Worm (Caenorhabditis elegans) whole organism, L4/young adult: ENCODE data around the gene D1046.18.

Experiments used
- W03F9.2 ChIP-seq: fragments of 150-350 bp; optimal IDR thresholded peaks from 2 replicates; lab custom pipeline; 2014; ENCODE audit warnings: missing biosample characterization, missing genetic modification characterization
- dao-5 ChIP-seq: sonication (generic microtip); optimal IDR thresholded peaks from 2 replicates; lab custom pipeline; 2016; ENCODE audit warnings: missing genotype, missing genetic modification characterization, moderate library complexity, missing compliant biosample characterization
- him-1 ChIP-seq: sonication (generic microtip); optimal IDR thresholded peaks from 2 replicates; lab custom pipeline; 2016; ENCODE audit warnings: missing genotype, missing genetic modification reagents, missing genetic modification characterization, missing compliant biosample characterization

D1046.18 gene

DNA sequence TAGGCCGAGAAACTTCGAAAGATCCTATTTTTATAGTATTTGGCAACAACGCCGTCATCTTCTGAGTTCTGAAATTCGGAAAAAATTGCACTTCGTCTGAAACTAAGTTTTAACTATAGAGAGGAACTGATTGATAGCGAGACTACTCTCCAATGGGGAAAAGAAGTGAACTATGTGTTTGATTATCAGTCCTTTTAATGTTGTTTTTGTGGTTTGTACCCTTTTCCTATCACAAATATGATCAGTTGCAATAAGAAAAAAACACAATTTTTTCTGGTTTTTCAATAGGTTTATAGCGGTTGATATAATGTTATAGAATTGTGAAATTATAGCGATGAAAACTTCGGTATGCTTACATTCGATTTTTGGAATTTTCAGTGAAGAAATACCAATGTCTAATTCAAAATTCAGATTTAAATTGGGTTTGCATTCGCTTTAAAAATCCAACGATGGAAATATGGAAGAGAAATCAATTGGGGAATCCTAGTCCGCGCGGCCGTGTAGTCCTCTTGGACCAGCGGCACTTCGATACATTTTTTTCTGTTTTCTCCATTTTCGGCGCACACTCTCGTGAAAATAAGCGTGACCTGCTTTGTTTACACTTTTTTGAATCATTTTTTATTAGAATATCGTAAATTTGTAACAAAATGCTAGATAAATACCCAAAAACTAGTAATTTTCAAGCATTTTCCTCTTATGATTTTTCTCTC lies 43.4 kb downstream of the D1046.18 start, which contains the start of gene C53B4.3:
C53B4.3 (minus strand) TSS at position 464 of the 710 bp plus-strand sequence.
- TF ChIP-seq dao-5 (tag; lab: Kevin White, UChicago) (no peak), W03F9.2 (peak; percentile 18), him-1 (tag; lab: Kevin White, UChicago) (peak; percentile 73)

DNA sequence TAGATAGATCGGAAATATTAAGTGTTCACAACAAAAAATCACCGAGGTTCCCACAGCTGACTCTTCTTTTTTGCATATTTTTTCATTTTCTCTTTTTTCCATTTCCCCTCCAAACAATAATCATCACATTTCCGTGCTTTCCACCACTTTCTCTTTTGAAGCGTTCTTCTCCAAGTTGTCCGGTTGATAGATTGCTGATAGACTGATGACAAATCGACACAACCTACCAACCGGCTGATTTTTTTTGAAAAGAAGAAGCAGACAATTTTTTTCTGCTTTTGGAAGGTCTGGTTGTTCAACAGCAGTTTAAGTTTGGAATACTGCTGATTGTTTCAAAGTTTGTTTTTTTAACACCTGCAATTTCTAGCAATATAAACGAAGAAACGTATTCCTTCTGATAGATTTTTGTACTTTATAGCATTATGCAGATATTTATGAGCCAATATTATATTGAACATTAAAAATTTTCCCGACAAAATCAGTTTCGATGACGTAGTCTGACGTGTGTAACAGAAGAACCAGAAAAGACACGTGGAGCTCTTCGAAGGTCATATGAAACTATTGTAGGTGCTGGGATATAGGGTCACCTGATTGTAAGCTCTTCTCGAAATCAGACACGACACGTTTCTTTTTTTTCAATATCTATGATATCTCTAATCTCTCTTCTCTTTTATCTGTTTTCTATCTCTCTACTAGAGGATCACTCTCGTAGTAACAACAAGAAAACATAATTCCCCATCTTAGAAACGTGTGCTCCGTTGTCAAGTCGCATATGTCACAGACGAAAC lies 44.7 kb downstream of the D1046.18 start:
- TF ChIP-seq dao-5 (tag; lab: Kevin White, UChicago): no peak
- no peak for TF ChIP-seq him-1 (tag; lab: Kevin White, UChicago)
- TF ChIP-seq W03F9.2: no peak

DNA sequence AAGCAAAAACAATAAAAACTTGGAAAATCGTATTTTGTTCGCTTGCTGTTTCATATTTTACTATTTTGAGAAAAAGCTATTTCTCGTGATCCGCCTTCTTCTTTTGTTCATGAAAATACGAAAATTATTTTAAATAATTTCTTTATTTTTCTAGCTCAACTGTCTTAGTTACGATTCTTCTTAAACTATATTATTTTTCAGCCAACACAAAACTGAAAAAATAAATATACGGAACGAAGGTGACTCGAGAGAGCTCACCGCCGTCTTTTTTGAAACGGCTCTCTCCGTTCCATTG lies 45.2 kb downstream of the D1046.18 start, which contains the start of gene pdzd-8:
pdzd-8 (plus strand) TSS at position 196 of the 295 bp plus-strand sequence.
- no peak for TF ChIP-seq W03F9.2
- no peak for TF ChIP-seq him-1 (tag; lab: Kevin White, UChicago)
- no peak for TF ChIP-seq dao-5 (tag; lab: Kevin White, UChicago)

DNA sequence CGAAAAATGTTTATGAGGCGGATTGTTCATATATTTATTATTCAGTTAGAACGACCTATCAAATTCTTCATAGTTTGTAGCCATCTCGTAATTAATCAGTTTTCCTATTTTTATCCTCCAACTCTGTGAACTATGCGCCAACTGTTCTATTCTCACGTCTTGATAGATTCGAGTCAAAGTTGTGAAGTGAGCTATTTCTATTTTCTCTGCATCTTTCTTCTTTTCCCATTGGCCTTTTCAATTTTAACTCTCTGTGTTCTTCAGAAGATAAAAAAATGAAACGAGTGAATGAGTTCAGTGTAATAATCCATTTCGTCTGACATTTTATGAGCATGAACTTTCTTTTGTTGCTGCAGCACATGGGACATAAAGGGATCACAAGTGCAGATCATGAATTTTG lies 48.0 kb downstream of the D1046.18 start:
- TF ChIP-seq dao-5 (tag; lab: Kevin White, UChicago): no peak
- TF ChIP-seq him-1 (tag; lab: Kevin White, UChicago): no peak
- no peak for TF ChIP-seq W03F9.2

DNA sequence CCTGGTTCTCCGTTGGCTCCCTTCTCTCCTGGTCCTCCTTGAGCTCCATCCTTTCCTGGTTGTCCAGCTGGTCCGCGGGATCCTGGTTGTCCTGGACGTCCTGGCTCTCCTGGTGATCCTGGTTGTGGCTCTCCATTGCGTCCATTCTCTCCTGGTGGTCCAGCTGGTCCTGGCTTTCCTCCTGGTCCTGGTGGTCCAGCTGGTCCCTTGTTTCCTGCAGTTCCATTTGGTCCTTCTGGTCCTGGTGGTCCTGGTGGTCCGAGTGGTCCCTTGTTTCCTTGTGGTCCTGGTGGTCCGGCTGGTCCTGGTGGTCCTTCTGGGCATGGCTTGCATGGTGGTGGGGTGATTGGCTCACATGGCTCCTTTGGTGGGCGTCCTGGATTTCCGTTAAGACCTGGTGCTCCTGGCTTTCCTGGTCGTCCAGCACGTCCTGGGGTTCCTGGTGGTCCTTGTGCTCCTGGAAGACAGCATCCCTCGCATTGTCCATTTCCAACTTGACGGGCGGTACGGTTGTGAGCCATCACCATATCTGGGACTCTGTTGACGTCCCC lies 49.1 kb downstream of the D1046.18 start:
- TF ChIP-seq W03F9.2 (no peak), him-1 (tag; lab: Kevin White, UChicago) (no peak), dao-5 (tag; lab: Kevin White, UChicago) (no peak)

DNA sequence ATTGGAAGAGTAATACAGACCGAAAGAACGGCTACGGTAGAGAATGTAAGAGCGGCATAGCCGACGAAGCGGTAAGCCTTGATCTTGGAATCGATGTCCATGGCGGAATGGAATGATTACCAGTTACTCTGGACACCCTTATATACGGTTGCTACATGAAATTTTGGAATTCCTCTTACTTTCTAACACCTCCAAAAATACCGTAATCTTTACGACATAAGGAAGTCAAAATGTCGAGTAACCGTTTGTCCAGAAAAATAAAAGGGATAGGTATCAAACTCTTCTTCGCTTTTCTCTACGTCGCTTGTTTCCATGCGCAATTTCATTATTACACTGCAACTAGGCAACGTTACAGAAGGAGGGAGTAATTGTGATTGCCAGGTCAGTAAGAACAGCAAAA lies 49.7 kb downstream of the D1046.18 start, which contains the start of gene col-119:
col-119 (minus strand) TSS at position 101 of the 400 bp plus-strand sequence.
- TF ChIP-seq W03F9.2 (no peak), dao-5 (tag; lab: Kevin White, UChicago) (no peak)
